Worm (Caenorhabditis elegans) whole organism, early embryonic: ENCODE data around the gene moa-1.

Experiments
- B0310.2 ChIP-seq: sonication (generic microtip); optimal IDR thresholded peaks from 2 replicates; lab custom pipeline; 2016; ENCODE audit warnings: mild to moderate bottlenecking, missing genetic modification characterization, missing compliant biosample characterization
- F13C5.2 ChIP-seq: sonication (generic microtip); optimal IDR thresholded peaks from 2 replicates; lab custom pipeline; 2017; ENCODE audit warnings: mild to moderate bottlenecking, missing genetic modification characterization, inconsistent platforms, missing compliant biosample characterization
- aly-1 ChIP-seq: sonication (generic microtip); optimal IDR thresholded peaks from 2 replicates; lab custom pipeline; 2016; ENCODE audit warnings: missing genetic modification characterization, missing compliant biosample characterization
- ama-1 ChIP-seq: fragments of 150-350 bp; optimal IDR thresholded peaks from 2 replicates; lab custom pipeline; 2014
- ceh-13 ChIP-seq: fragments of 200-800 bp; sonication (Bioruptor generic); optimal IDR thresholded peaks from 2 replicates; lab custom pipeline; 2018; ENCODE audit warnings: mild to moderate bottlenecking, missing genetic modification characterization, missing compliant biosample characterization
- ceh-36 ChIP-seq: sonication (generic microtip); optimal IDR thresholded peaks from 2 replicates; lab custom pipeline; 2016; ENCODE audit warnings: missing genetic modification characterization, inconsistent platforms, missing compliant biosample characterization
- ets-7 ChIP-seq: sonication (generic microtip); optimal IDR thresholded peaks from 2 replicates; lab custom pipeline; 2016; ENCODE audit warnings: missing genotype, missing genetic modification characterization, missing compliant biosample characterization
- hmbx-1 ChIP-seq: sonication (generic microtip); optimal IDR thresholded peaks from 2 replicates; lab custom pipeline; 2016; ENCODE audit warnings: mild to moderate bottlenecking, missing genetic modification characterization, missing compliant biosample characterization
- hmg-4 ChIP-seq: fragments of 200-800 bp; sonication (Bioruptor generic); optimal IDR thresholded peaks from 2 replicates; lab custom pipeline; 2018; ENCODE audit warnings: mild to moderate bottlenecking, missing genetic modification characterization, missing compliant biosample characterization
- hnd-1 ChIP-seq: sonication (generic microtip); optimal IDR thresholded peaks from 2 replicates; lab custom pipeline; 2016; ENCODE audit warnings: missing genetic modification characterization, missing compliant biosample characterization
- pes-1 ChIP-seq: fragments of 200-800 bp; sonication (Bioruptor generic); IDR thresholded peaks from 2 replicates; pipeline ENCODE4 v1.3.6; 2022; ENCODE audit warnings: missing genetic modification reagents, missing genetic modification characterization, missing compliant biosample characterization
- scrt-1 ChIP-seq: fragments of 200-800 bp; sonication (Bioruptor generic); IDR thresholded peaks from 2 replicates; pipeline ENCODE4 v1.3.6; 2022; ENCODE audit warnings: missing genetic modification characterization, missing compliant biosample characterization
- sea-1 ChIP-seq: fragments of 200-800 bp; sonication (Bioruptor generic); conservative IDR thresholded peaks from 2 replicates; pipeline ENCODE4 v1.3.6; 2022; ENCODE audit warnings: missing genetic modification characterization, missing compliant biosample characterization
- tbx-11 ChIP-seq: fragments of 200-800 bp; sonication (Bioruptor generic); IDR thresholded peaks from 2 replicates; pipeline ENCODE4 v1.3.6; 2022; ENCODE audit warnings: missing genetic modification characterization, missing compliant biosample characterization

moa-1 gene

DNA sequence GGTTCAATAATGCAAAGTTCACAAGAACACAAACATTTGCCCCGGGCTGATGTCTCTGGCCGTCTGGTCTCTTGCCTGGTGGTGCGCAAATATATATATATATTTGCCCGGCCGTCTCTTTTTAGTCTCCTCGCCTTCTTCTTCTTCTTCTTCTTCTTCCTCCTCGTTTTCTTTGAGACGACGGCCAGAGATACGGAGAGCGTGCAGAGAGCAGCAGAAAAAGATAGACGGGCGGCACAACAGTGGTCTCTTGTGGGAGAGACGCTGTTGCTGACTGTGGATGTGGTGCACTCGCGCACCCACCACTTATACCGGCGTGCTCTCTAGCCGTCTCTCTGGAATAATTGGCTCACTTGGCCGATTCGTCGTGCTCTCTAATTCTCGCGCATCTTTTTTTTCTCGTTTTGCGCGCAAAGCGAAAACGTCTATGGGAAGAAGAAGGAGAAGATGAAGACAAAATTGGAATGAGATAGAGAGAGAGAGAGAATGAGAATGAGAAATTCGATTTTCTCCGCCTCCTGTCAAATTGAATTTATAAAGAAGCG lies 48.5 kb downstream of the moa-1 start:
- no peak for TF ChIP-seq B0310.2 (tag; lab: Kevin White, UChicago)
- peak; percentile 26 for TF ChIP-seq aly-1 (tag; lab: Kevin White, UChicago)
- no peak for TF ChIP-seq hmbx-1 (tag; lab: Kevin White, UChicago)
- no peak for TF ChIP-seq sea-1 (GFP tag; lab: Robert Waterston, UW)
- TF ChIP-seq pes-1, result peak; percentile 49; the same call in 1 of the 2 replicates
- no peak for TF ChIP-seq ama-1 (lab: Kevin White, UChicago)
- TF ChIP-seq tbx-11 (GFP tag; lab: Robert Waterston, UW), result 0 out of 2 replicates have a peak, but pooled peaks have one; percentile 22
- TF ChIP-seq scrt-1 (GFP tag; lab: Robert Waterston, UW), result 0 out of 2 replicates have a peak, but pooled peaks have one; percentile 17
- TF ChIP-seq hnd-1 (tag; lab: Kevin White, UChicago), result no peak
- no peak for TF ChIP-seq ceh-13
- peak; percentile 45 for TF ChIP-seq ets-7 (tag; lab: Kevin White, UChicago)
- peak; percentile 63 for TF ChIP-seq F13C5.2 (tag; lab: Kevin White, UChicago)
- TF ChIP-seq ceh-36 (tag; lab: Kevin White, UChicago), result peak; percentile 50
- TF ChIP-seq hmg-4 (GFP tag; lab: Kevin White, UChicago), result peak; percentile 82

- TF ChIP-seq aly-1 (tag; lab: Kevin White, UChicago), result no peak
- TF ChIP-seq B0310.2 (tag; lab: Kevin White, UChicago), result no peak
- peak; percentile 29 for TF ChIP-seq ceh-36 (tag; lab: Kevin White, UChicago)
Measured at ce11 chrIII:1918311-1918932, 51.3 kb downstream of the moa-1 start.
